Fruit fly (Drosophila melanogaster): ENCODE results near the gene Vsp37A.

dm6 chrX:588941-589340 is 32.4 kb upstream of the Vsp37A start:
- TF ChIP-seq Clk (GFP tag; optimal IDR thresholded peaks at IDR 0.05), result no peak
- no peak for TF ChIP-seq CG14711 (tag; optimal IDR thresholded peaks at IDR 0.05)
- TF ChIP-seq ovo (GFP tag; optimal IDR thresholded peaks at IDR 0.05), result no peak
- TF ChIP-seq CG1620 (GFP tag; optimal IDR thresholded peaks at IDR 0.05), result no peak
- no peak for TF ChIP-seq cnc (optimal IDR thresholded peaks at IDR 0.05)
- no peak for TF ChIP-seq Crg-1 (GFP tag; optimal IDR thresholded peaks at IDR 0.05)
- no peak for TF ChIP-seq CG5204 (GFP tag; optimal IDR thresholded peaks at IDR 0.05)
- no peak for TF ChIP-seq kay (GFP tag; ENCODE audit: borderline replicate concordance)
- no peak for TF ChIP-seq Hr96 (GFP tag; optimal IDR thresholded peaks at IDR 0.05)
- no peak for TF ChIP-seq CG7045 (GFP tag; optimal IDR thresholded peaks at IDR 0.05)
- TF ChIP-seq CG11617 (GFP tag; optimal IDR thresholded peaks at IDR 0.05), result no peak
- TF ChIP-seq toe (GFP tag; optimal IDR thresholded peaks at IDR 0.05), result no peak
- no peak for TF ChIP-seq bab1 (GFP tag; optimal IDR thresholded peaks at IDR 0.05)

Measured in whole organism, adult.